Fruit fly (Drosophila melanogaster) Kc167 (cell line): ENCODE data around the gene HDAC11.

ENCODE experiments used
- Sin3A ChIP-seq: fragments of >200 bp; optimal IDR thresholded peaks from 2 replicates; lab custom pipeline; 2018; ENCODE audit warnings: missing external identifiers
- h ChIP-seq: fragments of >200 bp; optimal IDR thresholded peaks from 3 replicates; lab custom pipeline; 2018; ENCODE audit warnings: missing external identifiers
- insv ChIP-seq: fragments of >200 bp; optimal IDR thresholded peaks from 3 replicates; lab custom pipeline; 2018; ENCODE audit warnings: missing external identifiers
- psq ChIP-seq: fragments of >200 bp; optimal IDR thresholded peaks from 2 replicates; lab custom pipeline; 2017; ENCODE audit warnings: missing external identifiers
- ttk ChIP-seq: sonication (Bioruptor generic); optimal IDR thresholded peaks from 2 replicates; lab custom pipeline; 2017; ENCODE audit warnings: missing external identifiers

dm6 chr3R:24859701-24860100, 3.7 kb upstream of the HDAC11 start, which contains the start of gene ppk22:
- TF ChIP-seq h (no peak), insv (lab: Kevin White, UChicago) (no peak), ttk (lab: Kevin White, UChicago) (no peak), Sin3A (no peak), psq (lab: Kevin White, UChicago) (no peak)
